Fruit fly (Drosophila melanogaster) whole organism, pupa: ENCODE results near the gene CG9287.

Experiments
- CG10348 ChIP-seq: fragments of 200-800 bp; sonication (Bioruptor generic); IDR thresholded peaks from 2 replicates; pipeline ENCODE4 v1.3.6; 2022; ENCODE audit warnings: missing biosample characterization, missing genetic modification characterization
- CG13204 ChIP-seq: fragments of 200-800 bp; sonication (Bioruptor generic); optimal IDR thresholded peaks from 2 replicates; lab custom pipeline; 2018; ENCODE audit warnings: missing biosample characterization, mild to moderate bottlenecking, missing genetic modification characterization, moderate library complexity
- CG14655 ChIP-seq: fragments of 200-800 bp; sonication (Bioruptor generic); optimal IDR thresholded peaks from 3 replicates; lab custom pipeline; 2017; ENCODE audit warnings: mild to moderate bottlenecking, missing biosample characterization, missing genetic modification reagents, missing genetic modification characterization
- CG15710 ChIP-seq: fragments of 200-800 bp; sonication (Bioruptor generic); optimal IDR thresholded peaks from 2 replicates; lab custom pipeline; 2018; ENCODE audit warnings: missing biosample characterization, mild to moderate bottlenecking, missing genetic modification characterization, moderate library complexity
- CG32121 ChIP-seq: fragments of 200-800 bp; sonication (Bioruptor generic); IDR thresholded peaks from 2 replicates; pipeline ENCODE4 v1.3.6; 2022; ENCODE audit warnings: missing biosample characterization, missing genetic modification characterization
- CG8159 ChIP-seq: fragments of 200-800 bp; sonication (Bioruptor generic); optimal IDR thresholded peaks from 3 replicates; lab custom pipeline; 2018; ENCODE audit warnings: missing biosample characterization, mild to moderate bottlenecking, missing genetic modification characterization, moderate library complexity
- CG8301 ChIP-seq: fragments of 200-800 bp; sonication (Bioruptor generic); optimal IDR thresholded peaks from 2 replicates; lab custom pipeline; 2018; ENCODE audit warnings: missing biosample characterization, mild to moderate bottlenecking, missing genetic modification characterization
- EcR ChIP-seq: fragments of 200-800 bp; sonication (Bioruptor generic); optimal IDR thresholded peaks from 3 replicates; lab custom pipeline; 2019; ENCODE audit warnings: missing biosample characterization, missing genetic modification characterization, mild to moderate bottlenecking, moderate library complexity, missing genetic modification reagents
- Pif1A ChIP-seq: fragments of 200-800 bp; sonication (Bioruptor generic); optimal IDR thresholded peaks from 3 replicates; lab custom pipeline; 2016; ENCODE audit warnings: missing biosample characterization, missing genetic modification characterization
- Pif1B ChIP-seq: fragments of 200-800 bp; sonication (Bioruptor generic); optimal IDR thresholded peaks from 3 replicates; lab custom pipeline; 2016; ENCODE audit warnings: missing biosample characterization, missing genetic modification characterization
- fd96Ca ChIP-seq: fragments of 200-800 bp; sonication (Bioruptor generic); IDR thresholded peaks from 3 replicates; pipeline ENCODE4 v1.3.6; 2022; ENCODE audit warnings: missing biosample characterization, missing genetic modification characterization
- gl ChIP-seq: fragments of 200-800 bp; sonication (Bioruptor generic); optimal IDR thresholded peaks from 2 replicates; lab custom pipeline; 2018; ENCODE audit warnings: missing biosample characterization, mild to moderate bottlenecking, missing genetic modification characterization
- rn ChIP-seq: fragments of 200-800 bp; sonication (Bioruptor generic); IDR thresholded peaks from 2 replicates; pipeline ENCODE4 v1.3.6; 2022; ENCODE audit warnings: missing biosample characterization, missing genetic modification characterization

dm6 chr2L:8678955-8679354, 657 bp downstream of the CG9287 start:
- TF ChIP-seq EcR (GFP tag; lab: Kevin White, UChicago) (no peak), rn (GFP tag; lab: Robert Waterston, UW) (no peak), CG13204 (GFP tag; lab: Kevin White, UChicago) (no peak), CG10348 (GFP tag; lab: Robert Waterston, UW) (no peak), CG32121 (GFP tag; lab: Robert Waterston, UW) (no peak), CG8301 (tag; lab: Kevin White, UChicago) (no peak), Pif1B (GFP tag; lab: Kevin White, UChicago) (no peak), CG15710 (no peak), CG14655 (GFP tag; lab: Kevin White, UChicago) (no peak), Pif1A (GFP tag; lab: Kevin White, UChicago) (no peak), gl (tag; lab: Kevin White, UChicago) (no peak), CG8159 (no peak), fd96Ca (GFP tag; lab: Robert Waterston, UW) (no peak)
